Worm (Caenorhabditis elegans) whole organism, L4 larva: Measurements from ENCODE around the gene spe-41.

Experiments used
- F26F4.8 ChIP-seq: fragments of 200-800 bp; sonication (Bioruptor generic); conservative IDR thresholded peaks from 2 replicates; pipeline ENCODE4 v1.3.6; 2022; ENCODE audit warnings: missing genetic modification characterization, missing compliant biosample characterization
- Y105C5A.15 ChIP-seq: fragments of 200-800 bp; sonication (Bioruptor generic); IDR thresholded peaks from 2 replicates; pipeline ENCODE4 v1.3.6; 2022; ENCODE audit warnings: missing genetic modification characterization, missing compliant biosample characterization
- ZK337.2 ChIP-seq: fragments of 200-800 bp; sonication (Bioruptor generic); IDR thresholded peaks from 2 replicates; pipeline ENCODE4 v1.3.6; 2022; ENCODE audit warnings: missing genetic modification reagents, missing genetic modification characterization, missing compliant biosample characterization
- ZK546.5 ChIP-seq, 2 experiments: sonication (generic microtip); optimal IDR thresholded peaks; 2 replicates each; lab custom pipeline; 2017; ENCODE audit warnings: missing biosample characterization in 2 of 2, missing genetic modification characterization in 2 of 2
- aha-1 ChIP-seq: fragments of 150-350 bp; peaks from one replicate; lab custom pipeline; 2014; ENCODE audit warnings: missing biosample characterization, missing genetic modification characterization
- ama-1 ChIP-seq: fragments of 150-350 bp; optimal IDR thresholded peaks from 2 replicates; lab custom pipeline; 2014; ENCODE audit warnings: inconsistent platforms, mixed read lengths
- arid-1 ChIP-seq: fragments of 200-800 bp; sonication (Bioruptor generic); conservative IDR thresholded peaks from 2 replicates; pipeline ENCODE4 v1.3.6; 2022; ENCODE audit warnings: missing genetic modification reagents, missing genetic modification characterization, missing compliant biosample characterization
- ceh-28 ChIP-seq: fragments of 150-350 bp; optimal IDR thresholded peaks from 2 replicates; lab custom pipeline; 2014; ENCODE audit warnings: missing biosample characterization, missing genetic modification reagents, missing genetic modification characterization
- ceh-32 ChIP-seq: sonication (generic microtip); optimal IDR thresholded peaks from 2 replicates; lab custom pipeline; 2016; ENCODE audit warnings: mild to moderate bottlenecking, missing genetic modification characterization, missing compliant biosample characterization; ENCODE audit not compliant: poor library complexity
- ceh-44 ChIP-seq: fragments of 200-800 bp; sonication (Bioruptor generic); IDR thresholded peaks from 2 replicates; pipeline ENCODE4 v1.3.6; 2022; ENCODE audit warnings: missing genetic modification reagents, missing genetic modification characterization, missing compliant biosample characterization
- ces-1 ChIP-seq: fragments of 150-350 bp; sonication (generic microtip); optimal IDR thresholded peaks from 4 replicates; lab custom pipeline; 2014; ENCODE audit warnings: missing biosample characterization, missing genetic modification reagents, missing genetic modification characterization
- cey-2 ChIP-seq: sonication (generic microtip); optimal IDR thresholded peaks from 3 replicates; lab custom pipeline; 2017; ENCODE audit warnings: missing genetic modification characterization, mild to moderate bottlenecking, missing compliant biosample characterization, antibody characterized with exemption, borderline replicate concordance; ENCODE audit not compliant: insufficient read depth
- daf-16 ChIP-seq, 3 experiments: sonication (generic microtip); optimal IDR thresholded peaks; 2 replicates each; lab custom pipeline; 2016 to 2017; ENCODE audit warnings: missing genetic modification characterization in 3 of 3, missing genetic modification reagents in 3 of 3, mild to moderate bottlenecking in 2 of 3, missing compliant biosample characterization in 2 of 3, missing biosample characterization in 1 of 3, moderate library complexity in 1 of 3
- daf-8 ChIP-seq: fragments of 200-800 bp; sonication (Bioruptor generic); IDR thresholded peaks from 2 replicates; pipeline ENCODE4 v1.3.6; 2022; ENCODE audit warnings: missing genetic modification characterization, missing compliant biosample characterization
- dmd-6 ChIP-seq: fragments of 200-800 bp; sonication (Bioruptor generic); IDR thresholded peaks from 2 replicates; pipeline ENCODE4 v1.3.6; 2022; ENCODE audit warnings: missing genetic modification reagents, missing genetic modification characterization, missing compliant biosample characterization
- dmd-9 ChIP-seq: fragments of 200-800 bp; sonication (Bioruptor generic); IDR thresholded peaks from 2 replicates; pipeline ENCODE4 v1.3.6; 2022; ENCODE audit warnings: missing genetic modification reagents, missing genetic modification characterization, missing compliant biosample characterization
- duxl-1 ChIP-seq: sonication (generic microtip); optimal IDR thresholded peaks from 2 replicates; lab custom pipeline; 2016; ENCODE audit warnings: mild to moderate bottlenecking, missing genetic modification characterization, moderate library complexity, missing compliant biosample characterization; ENCODE audit not compliant: poor library complexity
- dve-1 ChIP-seq: sonication (generic microtip); optimal IDR thresholded peaks from 2 replicates; lab custom pipeline; 2017; ENCODE audit warnings: antibody characterized with exemption, mild to moderate bottlenecking, missing genetic modification characterization, missing compliant biosample characterization; ENCODE audit not compliant: insufficient read depth
- fkh-10 ChIP-seq: fragments of 150-350 bp; optimal IDR thresholded peaks from 2 replicates; lab custom pipeline; 2014; ENCODE audit warnings: missing biosample characterization, missing genetic modification reagents, missing genetic modification characterization
- hif-1 ChIP-seq, 2 experiments: sonication (generic microtip); optimal IDR thresholded peaks; 2 replicates each; lab custom pipeline; 2016 to 2017; ENCODE audit warnings: missing compliant biosample characterization in 2 of 2, missing genetic modification characterization in 2 of 2, missing genetic modification reagents in 2 of 2, missing genotype in 2 of 2, mild to moderate bottlenecking in 1 of 2
- hlh-11 ChIP-seq: fragments of 200-800 bp; sonication (Bioruptor generic); optimal IDR thresholded peaks from 2 replicates; lab custom pipeline; 2018; ENCODE audit warnings: mild to moderate bottlenecking, missing genetic modification characterization, missing compliant biosample characterization
- hlh-30 ChIP-seq: sonication (generic microtip); optimal IDR thresholded peaks from 2 replicates; lab custom pipeline; 2017; ENCODE audit warnings: antibody characterized with exemption, mild to moderate bottlenecking, missing genetic modification characterization, missing compliant biosample characterization; ENCODE audit not compliant: insufficient read depth
- lin-1 ChIP-seq: fragments of 200-800 bp; sonication (Bioruptor generic); IDR thresholded peaks from 2 replicates; pipeline ENCODE4 v1.3.6; 2022; ENCODE audit warnings: missing genetic modification reagents, missing genetic modification characterization, missing compliant biosample characterization
- lin-13 ChIP-seq: fragments of 150-350 bp; optimal IDR thresholded peaks from 2 replicates; lab custom pipeline; 2014; ENCODE audit warnings: missing biosample characterization, missing genetic modification reagents, missing genetic modification characterization
- lin-38 ChIP-seq: fragments of 200-800 bp; sonication (Bioruptor generic); IDR thresholded peaks from 2 replicates; pipeline ENCODE4 v1.3.6; 2022; ENCODE audit warnings: missing genetic modification reagents, missing genetic modification characterization, missing compliant biosample characterization
- lin-39 ChIP-seq: fragments of 150-350 bp; optimal IDR thresholded peaks from 2 replicates; lab custom pipeline; 2014; ENCODE audit warnings: missing biosample characterization, missing genetic modification reagents, missing genetic modification characterization
- lsy-2 ChIP-seq, 2 experiments: fragments of 150-350 bp in 1 of 2; sonication (generic microtip) in 1 of 2; optimal IDR thresholded peaks; 2 replicates each; lab custom pipeline; 2014 to 2017; ENCODE audit warnings: missing biosample characterization in 2 of 2, missing genetic modification characterization in 2 of 2
- mep-1 ChIP-seq: fragments of 150-350 bp; sonication (generic microtip); optimal IDR thresholded peaks from 3 replicates; lab custom pipeline; 2014; ENCODE audit warnings: missing biosample characterization, missing genetic modification characterization
- mes-2 ChIP-seq: sonication (generic microtip); optimal IDR thresholded peaks from 2 replicates; lab custom pipeline; 2016; ENCODE audit warnings: missing genotype, mild to moderate bottlenecking, missing genetic modification characterization, missing compliant biosample characterization; ENCODE audit not compliant: poor library complexity, severe bottlenecking
- nhr-11 ChIP-seq: fragments of 150-350 bp; optimal IDR thresholded peaks from 2 replicates; lab custom pipeline; 2014; ENCODE audit warnings: missing biosample characterization, missing genetic modification characterization
- nhr-28 ChIP-seq: fragments of 150-350 bp; optimal IDR thresholded peaks from 2 replicates; lab custom pipeline; 2014; ENCODE audit warnings: missing biosample characterization, missing genetic modification characterization
- nhr-42 ChIP-seq: fragments of 200-800 bp; sonication (Bioruptor generic); IDR thresholded peaks from 2 replicates; pipeline ENCODE4 v1.3.6; 2022; ENCODE audit warnings: missing genetic modification characterization, missing compliant biosample characterization
- nhr-48 ChIP-seq: sonication (generic microtip); optimal IDR thresholded peaks from 2 replicates; lab custom pipeline; 2016; ENCODE audit warnings: mild to moderate bottlenecking, missing genetic modification characterization, missing compliant biosample characterization
- nhr-6 ChIP-seq: fragments of 150-350 bp; optimal IDR thresholded peaks from 2 replicates; lab custom pipeline; 2014; ENCODE audit warnings: missing biosample characterization, missing genetic modification characterization
- nhr-76 ChIP-seq: fragments of 150-350 bp; optimal IDR thresholded peaks from 2 replicates; lab custom pipeline; 2014; ENCODE audit warnings: missing biosample characterization, missing genetic modification characterization
- php-3 ChIP-seq: fragments of 200-800 bp; sonication (Bioruptor generic); IDR thresholded peaks from 2 replicates; pipeline ENCODE4 v1.3.6; 2022; ENCODE audit warnings: missing genetic modification reagents, missing genetic modification characterization, missing compliant biosample characterization
- pqm-1 ChIP-seq: sonication (generic microtip); optimal IDR thresholded peaks from 2 replicates; lab custom pipeline; 2017; ENCODE audit warnings: missing biosample characterization, missing genetic modification characterization
- spr-1 ChIP-seq: sonication (generic microtip); optimal IDR thresholded peaks from 2 replicates; lab custom pipeline; 2016; ENCODE audit warnings: mild to moderate bottlenecking, missing genetic modification characterization, missing compliant biosample characterization
- spr-3 ChIP-seq: fragments of 200-800 bp; sonication (Bioruptor generic); optimal IDR thresholded peaks from 2 replicates; lab custom pipeline; 2018; ENCODE audit warnings: mild to moderate bottlenecking, missing genetic modification characterization, missing compliant biosample characterization
- tra-1 ChIP-seq: fragments of 200-800 bp; sonication (Bioruptor generic); IDR thresholded peaks from 2 replicates; pipeline ENCODE4 v1.3.6; 2022; ENCODE audit warnings: missing genetic modification reagents, missing genetic modification characterization, missing compliant biosample characterization
- unc-130 ChIP-seq: sonication (generic microtip); optimal IDR thresholded peaks from 2 replicates; lab custom pipeline; 2016; ENCODE audit warnings: missing genetic modification reagents, missing genetic modification characterization, missing compliant biosample characterization

The spe-41 gene

DNA sequence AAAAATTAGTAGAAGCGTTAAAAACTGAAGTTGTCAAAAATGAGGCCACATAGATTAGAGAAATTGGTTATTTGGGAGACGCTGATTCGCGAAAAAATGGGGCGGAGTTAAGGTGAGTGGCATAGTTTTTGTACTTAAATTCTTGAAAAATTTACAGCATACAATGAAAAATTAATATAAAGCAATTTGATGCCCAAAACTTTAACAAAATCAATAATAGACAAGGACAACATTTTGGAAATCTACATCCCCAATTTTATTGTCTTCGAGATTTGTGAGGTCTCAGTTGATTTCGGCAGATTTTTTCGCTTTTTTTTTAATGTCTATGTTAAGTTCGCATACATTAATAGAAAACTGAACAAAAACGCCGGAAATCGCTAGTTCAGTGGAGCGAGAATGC, 32.2 kb upstream of the spe-41 start:
- TF ChIP-seq ama-1, result no peak
- no peak for TF ChIP-seq F26F4.8 (GFP tag; lab: Robert Waterston, UW)
- no peak for TF ChIP-seq nhr-48 (tag; lab: Kevin White, UChicago)
- peak; percentile 42 for TF ChIP-seq mes-2 (tag; lab: Kevin White, UChicago)
- peak; percentile 19 for TF ChIP-seq unc-130 (GFP tag; lab: Kevin White, UChicago)
- TF ChIP-seq hif-1 (tag; optimal IDR thresholded peaks at IDR 0.05; lab: Kevin White, UChicago), result peak in 1 of 2 experiments; percentile 81

ce11 chrIII:3475497-3475896, 31.5 kb upstream of the spe-41 start, which contains the start of gene C34C12.9:
C34C12.9 (minus strand) TSS chrIII:3475512.
- no peak for TF ChIP-seq ceh-28 (tag; lab: Kevin White, UChicago)
- TF ChIP-seq ZK546.5 (tag; optimal IDR thresholded peaks at IDR 0.05; lab: Kevin White, UChicago), result no peak
- peak; percentile 66 for TF ChIP-seq dmd-6 (GFP tag; lab: Robert Waterston, UW)
- peak; percentile 17 for TF ChIP-seq dve-1 (tag; lab: Kevin White, UChicago)
- peak; percentile 93 for TF ChIP-seq lin-1
- no peak for TF ChIP-seq ceh-32
- TF ChIP-seq dmd-9 (GFP tag; lab: Robert Waterston, UW), result no peak
- peak; percentile 39 for TF ChIP-seq aha-1 (tag; lab: Kevin White, UChicago)
- no peak for TF ChIP-seq daf-8 (GFP tag; lab: Robert Waterston, UW)
- no peak for TF ChIP-seq daf-16 (GFP tag; optimal IDR thresholded peaks at IDR 0.05; lab: Kevin White, UChicago)
- peak; percentile 10 for TF ChIP-seq daf-16 (tag; optimal IDR thresholded peaks at IDR 0.05; lab: Kevin White, UChicago)
- no peak for TF ChIP-seq ZK337.2 (GFP tag; lab: Robert Waterston, UW)
- TF ChIP-seq hlh-11 (tag; lab: Kevin White, UChicago), result peak; percentile 16
- peak; percentile 35 for TF ChIP-seq nhr-28
- TF ChIP-seq pqm-1 (tag; lab: Kevin White, UChicago), result no peak
- no peak for TF ChIP-seq Y105C5A.15

ce11 chrIII:3475014-3475413, 31.0 kb upstream of the spe-41 start:
- TF ChIP-seq hlh-11 (tag; lab: Kevin White, UChicago), result peak; percentile 2
- peak; percentile 60; the same call in 1 of the 2 replicates for TF ChIP-seq php-3 (GFP tag; lab: Robert Waterston, UW)
- TF ChIP-seq ceh-32, result no peak
- TF ChIP-seq pqm-1 (tag; lab: Kevin White, UChicago), result peak; percentile 58
- no peak for TF ChIP-seq ces-1 (GFP tag; lab: Kevin White, UChicago)
- TF ChIP-seq nhr-28, result peak; percentile 60
- TF ChIP-seq daf-16 (GFP tag; optimal IDR thresholded peaks at IDR 0.05; lab: Kevin White, UChicago), result no peak
- peak; percentile 19 for TF ChIP-seq daf-16 (tag; optimal IDR thresholded peaks at IDR 0.05; lab: Kevin White, UChicago)
- TF ChIP-seq cey-2 (tag; lab: Kevin White, UChicago), result no peak
- TF ChIP-seq dmd-6 (GFP tag; lab: Robert Waterston, UW), result peak; percentile 52; the same call in 1 of the 2 replicates
- peak; percentile 64 for TF ChIP-seq dve-1 (tag; lab: Kevin White, UChicago)
- TF ChIP-seq arid-1, result no peak
- no peak for TF ChIP-seq lin-39 (tag; lab: Kevin White, UChicago)
- 0 out of 2 replicates have a peak, but pooled peaks have one; percentile 7 for TF ChIP-seq tra-1
- TF ChIP-seq ceh-44 (GFP tag; lab: Robert Waterston, UW), result no peak

DNA sequence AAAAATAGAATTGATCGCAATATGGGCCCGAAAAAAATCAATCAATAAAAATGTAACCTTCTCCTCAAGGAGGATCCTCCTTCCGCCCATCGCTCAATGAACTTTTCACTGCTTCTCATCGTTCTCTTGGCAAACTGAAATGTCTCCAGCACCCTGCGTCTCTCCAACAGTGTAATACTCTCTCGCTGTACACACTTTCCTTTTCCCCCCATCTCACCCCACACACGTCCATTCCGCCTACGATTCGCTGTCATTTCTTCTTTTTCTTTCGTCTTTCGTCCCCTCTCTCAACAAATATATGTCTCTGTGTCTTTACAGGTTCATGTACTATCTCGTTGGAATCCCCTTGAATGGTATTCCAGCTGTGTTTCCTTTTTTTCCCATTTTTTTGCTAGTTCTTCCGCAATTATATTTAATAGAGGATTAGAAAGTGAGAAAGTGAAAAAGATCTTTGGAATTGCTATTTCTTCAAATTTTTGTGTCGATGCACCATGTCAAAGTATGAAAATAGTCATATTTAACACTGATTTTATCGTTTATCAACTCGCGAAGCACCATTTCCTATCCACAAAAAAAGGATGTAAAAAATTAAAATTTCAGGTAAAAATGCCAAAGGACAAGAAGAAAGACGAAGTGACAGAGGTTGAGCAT, 27.5 kb upstream of the spe-41 start, which contains the start of gene rsu-1:
TSS of gene rsu-1 (plus strand) at position 601 of the 651 bp plus-strand sequence.
- TF ChIP-seq ceh-44 (GFP tag; lab: Robert Waterston, UW), result no peak
- peak; percentile 41 for TF ChIP-seq lin-38
- 0 out of 2 replicates have a peak, but pooled peaks have one; percentile 25 for TF ChIP-seq tra-1
- peak in 1 of 2 experiments; percentile 70 for TF ChIP-seq lsy-2 (tag; optimal IDR thresholded peaks at IDR 0.05; lab: Kevin White, UChicago)
- TF ChIP-seq mep-1 (tag; lab: Kevin White, UChicago), result peak; percentile 77
- TF ChIP-seq mes-2 (tag; lab: Kevin White, UChicago), result peak; percentile 73
- TF ChIP-seq nhr-42 (GFP tag; lab: Robert Waterston, UW), result no peak
- TF ChIP-seq duxl-1 (tag; lab: Kevin White, UChicago), result peak; percentile 26
- TF ChIP-seq nhr-76, result no peak
- peak; percentile 10 for TF ChIP-seq hlh-30 (tag; lab: Kevin White, UChicago)
- TF ChIP-seq nhr-48 (tag; lab: Kevin White, UChicago), result peak; percentile 67
- peak; percentile 4 for TF ChIP-seq nhr-11 (tag; lab: Kevin White, UChicago)
- TF ChIP-seq lin-13 (GFP tag; lab: Kevin White, UChicago), result peak; percentile 8
- peak in 1 of 2 experiments; percentile 3 for TF ChIP-seq hif-1 (tag; optimal IDR thresholded peaks at IDR 0.05; lab: Kevin White, UChicago)
- TF ChIP-seq aha-1 (tag; lab: Kevin White, UChicago), result peak; percentile 72
- TF ChIP-seq nhr-6 (tag; lab: Kevin White, UChicago), result peak; percentile 43
- TF ChIP-seq spr-3, result no peak
- TF ChIP-seq fkh-10 (GFP tag; lab: Kevin White, UChicago), result peak; percentile 1
- peak; percentile 68 for TF ChIP-seq spr-1 (tag; lab: Kevin White, UChicago)
